Fruit fly (Drosophila melanogaster) whole organism, embryonic: ENCODE measurements around the gene HDAC4.

Experiments used
- Asciz ChIP-seq: fragments of 200-800 bp; sonication (Bioruptor generic); optimal IDR thresholded peaks from 2 replicates; lab custom pipeline; 2017; ENCODE audit warnings: missing biosample characterization, mild to moderate bottlenecking, missing genetic modification characterization, missing genetic modification reagents
- B-H1 ChIP-seq: fragments of 200-800 bp; sonication (Bioruptor generic); IDR thresholded peaks from 3 replicates; pipeline ENCODE4 v1.3.6; 2022; ENCODE audit warnings: missing biosample characterization, missing genetic modification characterization
- CG10209 ChIP-seq: fragments of 200-800 bp; sonication (Bioruptor generic); optimal IDR thresholded peaks from 3 replicates; lab custom pipeline; 2017; ENCODE audit warnings: missing biosample characterization, mild to moderate bottlenecking, missing genetic modification characterization, missing genetic modification reagents
- CG13287 ChIP-seq: fragments of 200-800 bp; sonication (Bioruptor generic); IDR thresholded peaks from 2 replicates; pipeline ENCODE4 v1.3.6; 2022; ENCODE audit warnings: missing biosample characterization, missing genetic modification characterization; ENCODE audit not compliant: partially characterized antibody
- CG13424 ChIP-seq: fragments of 200-800 bp; sonication (Bioruptor generic); optimal IDR thresholded peaks from 2 replicates; lab custom pipeline; 2019; ENCODE audit warnings: missing biosample characterization, mild to moderate bottlenecking, missing genetic modification characterization, moderate library complexity
- CG13894 ChIP-seq: fragments of 200-800 bp; sonication (Bioruptor generic); optimal IDR thresholded peaks from 3 replicates; lab custom pipeline; 2018; ENCODE audit warnings: missing biosample characterization, mild to moderate bottlenecking, missing genetic modification characterization, moderate library complexity
- CG14050 ChIP-seq: fragments of 200-800 bp; sonication (Bioruptor generic); IDR thresholded peaks from 3 replicates; pipeline ENCODE4 v1.3.6; 2022; ENCODE audit warnings: missing biosample characterization, missing genetic modification characterization
- CG15514 ChIP-seq: fragments of 200-800 bp; sonication (Bioruptor generic); optimal IDR thresholded peaks from 3 replicates; lab custom pipeline; 2017; ENCODE audit warnings: missing biosample characterization, missing genetic modification characterization, mild to moderate bottlenecking, moderate library complexity, missing genetic modification reagents
- CG16813 ChIP-seq: fragments of 200-800 bp; sonication (Bioruptor generic); IDR thresholded peaks from 3 replicates; pipeline ENCODE4 v1.3.6; 2022; ENCODE audit warnings: missing biosample characterization, missing genetic modification characterization; ENCODE audit not compliant: partially characterized antibody
- CG17802 ChIP-seq: fragments of 200-800 bp; sonication (Bioruptor generic); optimal IDR thresholded peaks from 2 replicates; lab custom pipeline; 2018; ENCODE audit warnings: missing biosample characterization, mild to moderate bottlenecking, missing genetic modification characterization, moderate library complexity
- CG2120 ChIP-seq: fragments of 200-800 bp; sonication (Bioruptor generic); optimal IDR thresholded peaks from 3 replicates; lab custom pipeline; 2016; ENCODE audit warnings: missing biosample characterization, missing genetic modification characterization
- CG30403 ChIP-seq: fragments of 200-800 bp; sonication (Bioruptor generic); optimal IDR thresholded peaks from 3 replicates; lab custom pipeline; 2016; ENCODE audit warnings: missing biosample characterization, missing genetic modification characterization
- CG33213 ChIP-seq: fragments of 200-800 bp; sonication (Bioruptor generic); optimal IDR thresholded peaks from 3 replicates; lab custom pipeline; 2016; ENCODE audit warnings: missing biosample characterization, missing genetic modification characterization
- CG6654 ChIP-seq: fragments of 200-800 bp; sonication (Bioruptor generic); optimal IDR thresholded peaks from 2 replicates; lab custom pipeline; 2017; ENCODE audit warnings: missing biosample characterization, mild to moderate bottlenecking, missing genetic modification characterization
- CG7963 ChIP-seq: fragments of 200-800 bp; sonication (Bioruptor generic); IDR thresholded peaks from 3 replicates; pipeline ENCODE4 v1.3.6; 2022; ENCODE audit warnings: missing biosample characterization, missing genetic modification characterization; ENCODE audit not compliant: partially characterized antibody
- CG9797 ChIP-seq: fragments of 200-800 bp; sonication (Bioruptor generic); optimal IDR thresholded peaks from 3 replicates; lab custom pipeline; 2018; ENCODE audit warnings: missing biosample characterization, mild to moderate bottlenecking, missing genetic modification characterization
- CG9932 ChIP-seq: fragments of 200-800 bp; sonication (Bioruptor generic); IDR thresholded peaks from 2 replicates; pipeline ENCODE4 v1.3.6; 2022; ENCODE audit warnings: missing biosample characterization, missing genetic modification characterization
- Doc3 ChIP-seq: fragments of 200-800 bp; sonication (Bioruptor generic); IDR thresholded peaks from 3 replicates; pipeline ENCODE4 v1.3.6; 2022; ENCODE audit warnings: missing biosample characterization, missing genetic modification characterization; ENCODE audit not compliant: partially characterized antibody
- E2f1 ChIP-seq: fragments of 200-800 bp; sonication (Bioruptor generic); IDR thresholded peaks from 2 replicates; pipeline ENCODE4 v1.3.6; 2022; ENCODE audit warnings: missing biosample characterization, missing genetic modification characterization
- GATAe ChIP-seq: fragments of 200-800 bp; sonication (Bioruptor generic); conservative IDR thresholded peaks from 2 replicates; pipeline ENCODE4 v1.3.6; 2022; ENCODE audit warnings: missing biosample characterization, missing genetic modification characterization
- H15 ChIP-seq: fragments of 200-800 bp; sonication (Bioruptor generic); IDR thresholded peaks from 3 replicates; pipeline ENCODE4 v1.3.6; 2022; ENCODE audit warnings: missing biosample characterization, missing genetic modification characterization
- Hey ChIP-seq: fragments of 200-800 bp; sonication (Bioruptor generic); optimal IDR thresholded peaks from 3 replicates; lab custom pipeline; 2018; ENCODE audit warnings: missing biosample characterization, mild to moderate bottlenecking, missing genetic modification characterization
- Hmr ChIP-seq: fragments of 200-800 bp; sonication (Bioruptor generic); optimal IDR thresholded peaks from 3 replicates; lab custom pipeline; 2017; ENCODE audit warnings: mild to moderate bottlenecking, missing biosample characterization, missing genetic modification reagents, missing genetic modification characterization
- NC2β ChIP-seq: fragments of 200-800 bp; sonication (Bioruptor generic); optimal IDR thresholded peaks from 2 replicates; lab custom pipeline; 2016; ENCODE audit warnings: missing biosample characterization, missing genetic modification characterization
- NFAT ChIP-seq: fragments of 200-800 bp; sonication (Bioruptor generic); IDR thresholded peaks from 2 replicates; pipeline ENCODE4 v1.3.6; 2022; ENCODE audit warnings: missing biosample characterization, missing genetic modification characterization
- Neu2 ChIP-seq: fragments of 200-800 bp; sonication (Bioruptor generic); optimal IDR thresholded peaks from 3 replicates; lab custom pipeline; 2016; ENCODE audit warnings: missing biosample characterization, missing genetic modification characterization, borderline replicate concordance
- NfI ChIP-seq: fragments of 200-800 bp; sonication (Bioruptor generic); optimal IDR thresholded peaks from 3 replicates; lab custom pipeline; 2018; ENCODE audit warnings: missing biosample characterization, mild to moderate bottlenecking, missing genetic modification characterization, moderate library complexity
- Pdp1 ChIP-seq, 2 experiments: fragments of 200-800 bp; sonication (Bioruptor generic); optimal IDR thresholded peaks; 3 replicates each; lab custom pipeline; 2016; ENCODE audit warnings: missing biosample characterization in 2 of 2, missing genetic modification characterization in 2 of 2, mild to moderate bottlenecking in 1 of 2, moderate library complexity in 1 of 2
- Sox102F ChIP-seq: fragments of 200-800 bp; sonication (Bioruptor generic); optimal IDR thresholded peaks from 2 replicates; lab custom pipeline; 2018; ENCODE audit warnings: missing biosample characterization, mild to moderate bottlenecking, missing genetic modification characterization, moderate library complexity
- Taf1 ChIP-seq: fragments of 200-800 bp; sonication (Bioruptor generic); IDR thresholded peaks from 2 replicates; pipeline ENCODE4 v1.3.6; 2022; ENCODE audit warnings: missing biosample characterization, missing genetic modification characterization
- br ChIP-seq: fragments of >200 bp; optimal IDR thresholded peaks from 2 replicates; lab custom pipeline; 2017
- btn ChIP-seq: fragments of 200-800 bp; sonication (Bioruptor generic); optimal IDR thresholded peaks from 2 replicates; lab custom pipeline; 2016; ENCODE audit warnings: missing biosample characterization, missing genetic modification characterization
- crc ChIP-seq: fragments of 200-800 bp; sonication (Bioruptor generic); optimal IDR thresholded peaks from 2 replicates; lab custom pipeline; 2016; ENCODE audit warnings: missing biosample characterization, missing genetic modification characterization
- dati ChIP-seq: fragments of 200-800 bp; sonication (Bioruptor generic); IDR thresholded peaks from 2 replicates; pipeline ENCODE4 v1.3.6; 2022; ENCODE audit warnings: missing biosample characterization, missing genetic modification characterization
- ewg ChIP-seq: fragments of 200-800 bp; sonication (Bioruptor generic); optimal IDR thresholded peaks from 3 replicates; lab custom pipeline; 2017; ENCODE audit warnings: mild to moderate bottlenecking, missing biosample characterization, missing genetic modification reagents, missing genetic modification characterization
- eyg ChIP-seq: fragments of 200-800 bp; sonication (Bioruptor generic); optimal IDR thresholded peaks from 3 replicates; lab custom pipeline; 2016; ENCODE audit warnings: missing biosample characterization, missing genetic modification characterization
- fd96Cb ChIP-seq: fragments of 200-800 bp; sonication (Bioruptor generic); optimal IDR thresholded peaks from 2 replicates; lab custom pipeline; 2018; ENCODE audit warnings: missing biosample characterization, mild to moderate bottlenecking, missing genetic modification characterization, moderate library complexity
- hb ChIP-seq: fragments of 200-800 bp; sonication (Bioruptor generic); IDR thresholded peaks from 3 replicates; pipeline ENCODE4 v1.3.6; 2022; ENCODE audit warnings: missing biosample characterization, missing genetic modification characterization; ENCODE audit not compliant: partially characterized antibody
- hbn ChIP-seq: fragments of 200-800 bp; sonication (Bioruptor generic); IDR thresholded peaks from 2 replicates; pipeline ENCODE4 v1.3.6; 2022; ENCODE audit warnings: missing biosample characterization, missing genetic modification characterization; ENCODE audit not compliant: partially characterized antibody
- hth ChIP-seq: fragments of >200 bp; optimal IDR thresholded peaks from 2 replicates; lab custom pipeline; 2017; ENCODE audit warnings: inconsistent platforms
- ind ChIP-seq: fragments of 200-800 bp; sonication (Bioruptor generic); optimal IDR thresholded peaks from 3 replicates; lab custom pipeline; 2016; ENCODE audit warnings: missing biosample characterization, missing genetic modification characterization
- mld ChIP-seq: fragments of 200-800 bp; sonication (Bioruptor generic); IDR thresholded peaks from 3 replicates; pipeline ENCODE4 v1.3.6; 2022; ENCODE audit warnings: missing biosample characterization, missing genetic modification characterization; ENCODE audit not compliant: partially characterized antibody
- nerfin-2 ChIP-seq: fragments of 200-800 bp; sonication (Bioruptor generic); IDR thresholded peaks from 2 replicates; pipeline ENCODE4 v1.3.6; 2022; ENCODE audit warnings: missing biosample characterization, missing genetic modification characterization; ENCODE audit not compliant: partially characterized antibody
- onecut ChIP-seq: fragments of 200-800 bp; sonication (Bioruptor generic); IDR thresholded peaks from 2 replicates; pipeline ENCODE4 v1.3.6; 2022; ENCODE audit warnings: missing biosample characterization, missing genetic modification characterization
- phol ChIP-seq: fragments of 200-800 bp; sonication (Bioruptor generic); optimal IDR thresholded peaks from 3 replicates; lab custom pipeline; 2018; ENCODE audit warnings: missing biosample characterization, mild to moderate bottlenecking, missing genetic modification characterization, moderate library complexity
- seq ChIP-seq: fragments of 200-800 bp; sonication (Bioruptor generic); IDR thresholded peaks from 2 replicates; pipeline ENCODE4 v1.3.6; 2022; ENCODE audit warnings: missing biosample characterization, missing genetic modification characterization
- shn ChIP-seq: fragments of 200-800 bp; sonication (Bioruptor generic); optimal IDR thresholded peaks from 3 replicates; lab custom pipeline; 2016; ENCODE audit warnings: missing biosample characterization, missing genetic modification characterization
- so ChIP-seq: fragments of 200-800 bp; sonication (Bioruptor generic); IDR thresholded peaks from 3 replicates; pipeline ENCODE4 v1.3.6; 2022; ENCODE audit warnings: missing biosample characterization, missing genetic modification characterization
- stwl ChIP-seq: fragments of 200-800 bp; sonication (Bioruptor generic); optimal IDR thresholded peaks from 3 replicates; lab custom pipeline; 2018; ENCODE audit warnings: missing biosample characterization, mild to moderate bottlenecking, missing genetic modification characterization, moderate library complexity
- tin ChIP-seq: fragments of 200-800 bp; sonication (Bioruptor generic); optimal IDR thresholded peaks from 3 replicates; lab custom pipeline; 2016; ENCODE audit warnings: missing biosample characterization, missing genetic modification characterization

The HDAC4 gene

DNA sequence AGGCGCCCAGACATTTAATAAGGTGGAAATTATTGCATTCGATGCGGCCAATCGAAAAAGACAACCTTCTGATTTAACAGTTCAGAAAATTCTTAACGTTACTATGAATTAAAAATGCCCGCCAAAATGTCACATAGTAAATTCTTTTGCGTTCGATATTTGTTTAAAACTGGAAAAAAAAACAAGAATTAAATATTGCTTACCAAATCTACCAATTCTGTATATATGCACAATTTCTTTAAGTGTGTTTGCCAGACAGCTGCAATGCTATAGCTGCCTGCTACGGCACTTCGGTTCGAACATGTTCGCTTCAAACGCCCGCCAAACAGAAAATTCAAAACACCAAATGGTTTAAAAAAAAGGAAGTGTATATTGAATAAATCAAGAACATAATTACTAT, 71.4 kb downstream of the HDAC4 start (continued):
- no peak for TF ChIP-seq NFAT (GFP tag; lab: Robert Waterston, UW)
- TF ChIP-seq NfI (GFP tag; lab: Kevin White, UChicago) = peak; percentile 50
- no peak for TF ChIP-seq br (lab: Kevin White, UChicago)
- TF ChIP-seq tin = peak; percentile 68
- TF ChIP-seq CG13424 (tag; lab: Kevin White, UChicago) = peak; percentile 57
- no peak for TF ChIP-seq mld (GFP tag; lab: Robert Waterston, UW)
- TF ChIP-seq CG2120 (GFP tag; lab: Kevin White, UChicago) = peak; percentile 76
- 0 out of 2 replicates have a peak, but pooled peaks have one; percentile 16 for TF ChIP-seq onecut (GFP tag; lab: Robert Waterston, UW)
- TF ChIP-seq hth (lab: Kevin White, UChicago) = no peak
- peak; percentile 65 for TF ChIP-seq H15
- TF ChIP-seq CG33213 (GFP tag; lab: Kevin White, UChicago) = peak; percentile 37
- no peak for TF ChIP-seq Hey (tag; lab: Kevin White, UChicago)
- TF ChIP-seq CG13287 (GFP tag; lab: Robert Waterston, UW) = no peak
- TF ChIP-seq Taf1 (GFP tag; lab: Robert Waterston, UW) = no peak
- TF ChIP-seq ewg = peak; percentile 27
- TF ChIP-seq eyg = peak; percentile 46
- peak; percentile 9 for TF ChIP-seq CG13894 (tag; lab: Kevin White, UChicago)
- peak; percentile 75 for TF ChIP-seq CG30403 (GFP tag; lab: Kevin White, UChicago)
- TF ChIP-seq Asciz (GFP tag; lab: Kevin White, UChicago) = peak; percentile 31
- peak; percentile 29; the same call in 1 of the 3 replicates for TF ChIP-seq CG14050
- no peak for TF ChIP-seq hb (GFP tag; lab: Robert Waterston, UW)
- TF ChIP-seq stwl = peak; percentile 52
- TF ChIP-seq shn (GFP tag; lab: Kevin White, UChicago) = peak; percentile 67
- TF ChIP-seq ind (GFP tag; lab: Kevin White, UChicago) = peak; percentile 61
- peak; percentile 17 for TF ChIP-seq btn (GFP tag; lab: Kevin White, UChicago)
- TF ChIP-seq Neu2 (GFP tag; lab: Kevin White, UChicago) = no peak
- peak; percentile 67 to 69 for TF ChIP-seq Pdp1 (GFP tag; optimal IDR thresholded peaks at IDR 0.05; lab: Kevin White, UChicago)
- 0 out of 2 replicates have a peak, but pooled peaks have one; percentile 10 for TF ChIP-seq dati
- no peak for TF ChIP-seq GATAe
- TF ChIP-seq seq (GFP tag; lab: Robert Waterston, UW) = no peak; the same call in 1 of the 2 replicates
- peak; percentile 54 for TF ChIP-seq Hmr (GFP tag; lab: Kevin White, UChicago)
- TF ChIP-seq CG9932 (GFP tag; lab: Robert Waterston, UW) = peak; percentile 69
- peak; percentile 59 for TF ChIP-seq phol (tag; lab: Kevin White, UChicago)
- TF ChIP-seq Doc3 (GFP tag; lab: Robert Waterston, UW) = no peak
- 0 out of 3 replicates have a peak, but pooled peaks have one; percentile 16 for TF ChIP-seq so (GFP tag; lab: Robert Waterston, UW)
- peak; percentile 43 for TF ChIP-seq crc
- TF ChIP-seq CG9797 = no peak
- TF ChIP-seq hbn (GFP tag; lab: Robert Waterston, UW) = no peak
- peak; percentile 61 for TF ChIP-seq E2f1 (GFP tag; lab: Robert Waterston, UW)
- peak; percentile 74 for TF ChIP-seq Sox102F
- TF ChIP-seq CG17802 (tag; lab: Kevin White, UChicago) = peak; percentile 22
- peak; percentile 61 for TF ChIP-seq NC2β (GFP tag; lab: Kevin White, UChicago)
- no peak for TF ChIP-seq CG7963 (GFP tag; lab: Robert Waterston, UW)
- no peak for TF ChIP-seq nerfin-2
- TF ChIP-seq CG16813 (GFP tag; lab: Robert Waterston, UW) = no peak
- TF ChIP-seq CG6654 = peak; percentile 17
- peak; percentile 56 for TF ChIP-seq CG15514 (GFP tag; lab: Kevin White, UChicago)
- peak; percentile 64 for TF ChIP-seq fd96Cb
- peak; percentile 64 for TF ChIP-seq CG10209 (GFP tag; lab: Kevin White, UChicago)
- peak; percentile 47; the same call in 1 of the 3 replicates for TF ChIP-seq B-H1 (GFP tag; lab: Robert Waterston, UW)
